Fruit fly (Drosophila melanogaster) whole organism, embryonic: Measurements from ENCODE around the gene CG7530.

Experiments
- Atf-2 ChIP-seq: fragments of 200-800 bp; sonication (Bioruptor generic); optimal IDR thresholded peaks from 2 replicates; lab custom pipeline; 2016; ENCODE audit warnings: missing biosample characterization, missing genetic modification characterization
- Awh ChIP-seq: fragments of 200-800 bp; sonication (Bioruptor generic); IDR thresholded peaks from 2 replicates; pipeline ENCODE4, ENCODE4 v1.3.6; 2022; ENCODE audit warnings: missing biosample characterization, missing genetic modification characterization
- CG10431 ChIP-seq: fragments of 200-800 bp; sonication (Bioruptor generic); optimal IDR thresholded peaks from 3 replicates; lab custom pipeline; 2018; ENCODE audit warnings: missing biosample characterization, mild to moderate bottlenecking, missing genetic modification characterization
- CG10565 ChIP-seq: fragments of 200-800 bp; sonication (Bioruptor generic); optimal IDR thresholded peaks from 3 replicates; lab custom pipeline; 2016; ENCODE audit warnings: missing biosample characterization, mild to moderate bottlenecking, missing genetic modification characterization
- CG12942 ChIP-seq: fragments of 200-800 bp; sonication (Bioruptor generic); optimal IDR thresholded peaks from 3 replicates; lab custom pipeline; 2016; ENCODE audit warnings: missing biosample characterization, missing genetic modification characterization
- CG13775 ChIP-seq: fragments of 200-800 bp; sonication (Bioruptor generic); optimal IDR thresholded peaks from 3 replicates; lab custom pipeline; 2017; ENCODE audit warnings: missing biosample characterization, mild to moderate bottlenecking, missing genetic modification characterization
- CG14050 ChIP-seq: fragments of 200-800 bp; sonication (Bioruptor generic); IDR thresholded peaks from 3 replicates; pipeline ENCODE4 v1.3.6; 2022; ENCODE audit warnings: missing biosample characterization, missing genetic modification characterization
- CG15011 ChIP-seq: fragments of 200-800 bp; sonication (Bioruptor generic); optimal IDR thresholded peaks from 3 replicates; lab custom pipeline; 2018; ENCODE audit warnings: missing biosample characterization, mild to moderate bottlenecking, missing genetic modification characterization
- CG16813 ChIP-seq: fragments of 200-800 bp; sonication (Bioruptor generic); IDR thresholded peaks from 3 replicates; pipeline ENCODE4 v1.3.6; 2022; ENCODE audit warnings: missing biosample characterization, missing genetic modification characterization; ENCODE audit not compliant: partially characterized antibody
- CG17361 ChIP-seq: fragments of 200-800 bp; sonication (Bioruptor generic); IDR thresholded peaks from 3 replicates; pipeline ENCODE4 v1.3.6; 2022; ENCODE audit warnings: missing biosample characterization, missing genetic modification characterization
- CG2199 ChIP-seq: fragments of 200-800 bp; sonication (Bioruptor generic); IDR thresholded peaks from 3 replicates; pipeline ENCODE4 v1.3.6; 2022; ENCODE audit warnings: missing biosample characterization, missing genetic modification characterization
- CG30020 ChIP-seq: fragments of 200-800 bp; optimal IDR thresholded peaks from 2 replicates; lab custom pipeline; 2019; ENCODE audit warnings: missing biosample characterization, mild to moderate bottlenecking, missing genetic modification characterization, moderate library complexity
- CG34422 ChIP-seq: fragments of 200-800 bp; sonication (Bioruptor generic); IDR thresholded peaks from 3 replicates; pipeline ENCODE4 v1.3.6; 2022; ENCODE audit warnings: missing biosample characterization, missing genetic modification characterization
- CG4282 ChIP-seq: fragments of 200-800 bp; sonication (Bioruptor generic); optimal IDR thresholded peaks from 2 replicates; lab custom pipeline; 2016; ENCODE audit warnings: missing biosample characterization, missing genetic modification characterization
- CG5245 ChIP-seq: fragments of 200-800 bp; sonication (Bioruptor generic); optimal IDR thresholded peaks from 3 replicates; lab custom pipeline; 2016; ENCODE audit warnings: missing biosample characterization, missing genetic modification characterization
- CG6254 ChIP-seq: fragments of 200-800 bp; sonication (Bioruptor generic); optimal IDR thresholded peaks from 3 replicates; lab custom pipeline; 2017; ENCODE audit warnings: mild to moderate bottlenecking, missing biosample characterization, missing genetic modification reagents, missing genetic modification characterization
- CG6272 ChIP-seq: fragments of 200-800 bp; sonication (Bioruptor generic); IDR thresholded peaks from 2 replicates; pipeline ENCODE4 v1.3.6; 2022; ENCODE audit warnings: missing biosample characterization, missing genetic modification characterization
- CG7556 ChIP-seq: fragments of 200-800 bp; sonication (Bioruptor generic); optimal IDR thresholded peaks from 2 replicates; lab custom pipeline; 2017; ENCODE audit warnings: missing biosample characterization, mild to moderate bottlenecking, missing genetic modification characterization
- CG8765 ChIP-seq: fragments of 200-800 bp; sonication (Bioruptor generic); IDR thresholded peaks from 2 replicates; pipeline ENCODE4 v1.3.6; 2022; ENCODE audit warnings: missing biosample characterization, missing genetic modification characterization
- CG9437 ChIP-seq: fragments of 200-800 bp; sonication (Bioruptor generic); optimal IDR thresholded peaks from 2 replicates; lab custom pipeline; 2018; ENCODE audit warnings: missing biosample characterization, mild to moderate bottlenecking, missing genetic modification characterization
- CG9817 ChIP-seq: fragments of 200-800 bp; sonication (Bioruptor generic); optimal IDR thresholded peaks from 2 replicates; lab custom pipeline; 2018; ENCODE audit warnings: missing biosample characterization, mild to moderate bottlenecking, missing genetic modification characterization, moderate library complexity
- Chrac-16 ChIP-seq: fragments of 200-800 bp; sonication (Bioruptor generic); optimal IDR thresholded peaks from 3 replicates; lab custom pipeline; 2016; ENCODE audit warnings: missing biosample characterization, missing genetic modification characterization
- Doc3 ChIP-seq: fragments of 200-800 bp; sonication (Bioruptor generic); IDR thresholded peaks from 3 replicates; pipeline ENCODE4 v1.3.6; 2022; ENCODE audit warnings: missing biosample characterization, missing genetic modification characterization; ENCODE audit not compliant: partially characterized antibody
- Fer1 ChIP-seq: fragments of 200-800 bp; sonication (Bioruptor generic); optimal IDR thresholded peaks from 2 replicates; lab custom pipeline; 2017; ENCODE audit warnings: missing biosample characterization, mild to moderate bottlenecking, missing genetic modification characterization
- Fer2 ChIP-seq: fragments of 200-800 bp; sonication (Bioruptor generic); optimal IDR thresholded peaks from 2 replicates; lab custom pipeline; 2018; ENCODE audit warnings: missing biosample characterization, mild to moderate bottlenecking, missing genetic modification characterization, moderate library complexity
- HLH4C ChIP-seq: fragments of 200-800 bp; sonication (Bioruptor generic); IDR thresholded peaks from 3 replicates; pipeline ENCODE4 v1.3.6; 2022; ENCODE audit warnings: missing biosample characterization, missing genetic modification characterization; ENCODE audit not compliant: partially characterized antibody
- MBD-R2 ChIP-seq: fragments of 200-800 bp; sonication (Bioruptor generic); IDR thresholded peaks from 2 replicates; pipeline ENCODE4 v1.3.6; 2022; ENCODE audit warnings: missing biosample characterization, missing genetic modification characterization
- NK7.1 ChIP-seq: fragments of 200-800 bp; sonication (Bioruptor generic); optimal IDR thresholded peaks from 3 replicates; lab custom pipeline; 2016; ENCODE audit warnings: missing biosample characterization, missing genetic modification characterization
- Neu2 ChIP-seq: fragments of 200-800 bp; sonication (Bioruptor generic); optimal IDR thresholded peaks from 3 replicates; lab custom pipeline; 2016; ENCODE audit warnings: missing biosample characterization, missing genetic modification characterization, borderline replicate concordance
- Optix ChIP-seq: fragments of 200-800 bp; sonication (Bioruptor generic); IDR thresholded peaks from 3 replicates; pipeline ENCODE4 v1.3.6; 2022; ENCODE audit warnings: missing biosample characterization, missing genetic modification characterization
- Sry-δ ChIP-seq: fragments of 200-800 bp; sonication (Bioruptor generic); optimal IDR thresholded peaks from 2 replicates; lab custom pipeline; 2016; ENCODE audit warnings: missing biosample characterization, missing genetic modification characterization
- Ssrp ChIP-seq: fragments of 200-800 bp; sonication (Bioruptor generic); optimal IDR thresholded peaks from 2 replicates; lab custom pipeline; 2018; ENCODE audit warnings: missing biosample characterization, mild to moderate bottlenecking, missing genetic modification characterization, moderate library complexity
- Vsx1 ChIP-seq: fragments of 200-800 bp; sonication (Bioruptor generic); optimal IDR thresholded peaks from 2 replicates; lab custom pipeline; 2017; ENCODE audit warnings: missing biosample characterization, mild to moderate bottlenecking, missing genetic modification characterization, missing genetic modification reagents
- YL-1 ChIP-seq: fragments of 200-800 bp; sonication (Bioruptor generic); optimal IDR thresholded peaks from 3 replicates; lab custom pipeline; 2017; ENCODE audit warnings: missing biosample characterization, mild to moderate bottlenecking, missing genetic modification characterization
- aop ChIP-seq: fragments of 200-800 bp; sonication (Bioruptor generic); IDR thresholded peaks from 2 replicates; pipeline ENCODE4 v1.3.6; 2022; ENCODE audit warnings: missing biosample characterization, missing genetic modification characterization
- bigmax ChIP-seq: fragments of 200-800 bp; sonication (Bioruptor generic); optimal IDR thresholded peaks from 2 replicates; lab custom pipeline; 2018; ENCODE audit warnings: missing biosample characterization, mild to moderate bottlenecking, missing genetic modification characterization
- btn ChIP-seq: fragments of 200-800 bp; sonication (Bioruptor generic); optimal IDR thresholded peaks from 2 replicates; lab custom pipeline; 2016; ENCODE audit warnings: missing biosample characterization, missing genetic modification characterization
- dmrt11E ChIP-seq: fragments of 200-800 bp; sonication (Bioruptor generic); optimal IDR thresholded peaks from 3 replicates; lab custom pipeline; 2018; ENCODE audit warnings: missing biosample characterization, mild to moderate bottlenecking, missing genetic modification characterization, moderate library complexity
- dysf ChIP-seq: fragments of 200-800 bp; sonication (Bioruptor generic); IDR thresholded peaks from 3 replicates; pipeline ENCODE4 v1.3.6; 2022; ENCODE audit warnings: missing biosample characterization, missing genetic modification characterization
- ftz-f1 ChIP-seq: fragments of 200-800 bp; sonication (Bioruptor generic); optimal IDR thresholded peaks from 2 replicates; lab custom pipeline; 2016; ENCODE audit warnings: missing biosample characterization, missing genetic modification characterization
- gcm ChIP-seq: fragments of 200-800 bp; sonication (Bioruptor generic); optimal IDR thresholded peaks from 2 replicates; lab custom pipeline; 2019; ENCODE audit warnings: missing biosample characterization, mild to moderate bottlenecking, missing genetic modification characterization, moderate library complexity
- hb ChIP-seq: fragments of 200-800 bp; sonication (Bioruptor generic); IDR thresholded peaks from 3 replicates; pipeline ENCODE4 v1.3.6; 2022; ENCODE audit warnings: missing biosample characterization, missing genetic modification characterization; ENCODE audit not compliant: partially characterized antibody
- her ChIP-seq: fragments of 200-800 bp; sonication (Bioruptor generic); optimal IDR thresholded peaks from 2 replicates; lab custom pipeline; 2016; ENCODE audit warnings: missing biosample characterization, missing genetic modification characterization
- nerfin-1 ChIP-seq: fragments of 200-800 bp; sonication (Bioruptor generic); optimal IDR thresholded peaks from 3 replicates; lab custom pipeline; 2019; ENCODE audit warnings: missing biosample characterization, mild to moderate bottlenecking, missing genetic modification characterization, moderate library complexity
- rib ChIP-seq: fragments of 200-800 bp; sonication (Bioruptor generic); IDR thresholded peaks from 2 replicates; pipeline ENCODE4 v1.3.6; 2022; ENCODE audit warnings: missing biosample characterization, missing genetic modification characterization
- sna ChIP-seq: fragments of 200-800 bp; sonication (Bioruptor generic); IDR thresholded peaks from 2 replicates; pipeline ENCODE4 v1.3.6; 2022; ENCODE audit warnings: missing biosample characterization, missing genetic modification characterization; ENCODE audit not compliant: partially characterized antibody
- sr ChIP-seq: fragments of 200-800 bp; sonication (Bioruptor generic); IDR thresholded peaks from 3 replicates; pipeline ENCODE4 v1.3.6; 2022; ENCODE audit warnings: missing biosample characterization, missing genetic modification characterization
- tap ChIP-seq: fragments of 200-800 bp; optimal IDR thresholded peaks from 3 replicates; lab custom pipeline; 2019; ENCODE audit warnings: missing biosample characterization, mild to moderate bottlenecking, missing genetic modification characterization, moderate library complexity
- vnd ChIP-seq: fragments of 200-800 bp; sonication (Bioruptor generic); IDR thresholded peaks from 3 replicates; pipeline ENCODE4 v1.3.6; 2022; ENCODE audit warnings: missing biosample characterization, missing genetic modification characterization; ENCODE audit not compliant: partially characterized antibody

The CG7530 gene

DNA sequence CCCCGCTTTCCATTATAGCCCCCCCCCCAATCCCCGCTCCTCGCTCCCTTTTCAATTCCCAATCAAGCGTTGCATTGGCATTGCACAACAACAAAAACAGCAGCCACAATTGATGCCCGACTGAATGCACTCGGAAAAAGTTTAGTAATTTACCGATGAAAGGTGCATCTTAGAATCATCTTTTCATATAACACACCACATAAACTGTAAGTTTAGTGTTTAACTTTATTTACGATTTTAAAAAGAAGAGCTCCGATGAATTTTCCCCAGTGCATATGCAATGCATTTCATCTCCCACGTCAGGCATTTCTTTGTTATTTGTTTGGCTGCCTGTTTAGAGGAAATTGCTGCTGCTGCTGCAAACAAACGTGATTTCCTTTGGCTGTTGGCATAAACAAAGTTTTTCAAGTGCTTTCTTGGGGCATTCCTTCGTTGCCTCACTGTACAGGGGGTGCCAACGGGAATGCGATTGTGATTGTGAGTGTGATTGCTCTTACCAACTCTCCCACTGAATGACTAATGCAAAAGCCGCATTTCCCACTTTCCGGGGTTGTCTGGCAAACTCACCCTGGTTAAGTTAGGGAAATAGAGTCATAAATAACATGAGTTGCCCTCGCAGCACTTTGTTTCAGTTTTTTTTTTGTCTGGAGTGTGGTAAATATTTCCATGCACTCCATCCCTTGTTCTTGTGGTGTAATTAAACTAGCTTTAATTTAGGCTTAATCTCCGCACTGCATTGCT, 38.9 kb downstream of the CG7530 start (continued):
- TF ChIP-seq CG15011 (GFP tag; lab: Kevin White, UChicago), result no peak
- no peak; the same call in 1 of the 2 replicates for TF ChIP-seq aop (GFP tag; lab: Robert Waterston, UW)
- TF ChIP-seq CG7556 (GFP tag; lab: Kevin White, UChicago), result peak; percentile 55
- peak; percentile 45 for TF ChIP-seq CG13775 (GFP tag; lab: Kevin White, UChicago)
- TF ChIP-seq vnd (GFP tag; lab: Robert Waterston, UW), result no peak
- TF ChIP-seq gcm (GFP tag; lab: Kevin White, UChicago), result peak; percentile 60
- TF ChIP-seq bigmax (GFP tag; lab: Kevin White, UChicago), result no peak
- TF ChIP-seq CG2199 (GFP tag; lab: Robert Waterston, UW), result peak; percentile 78; the same call in 2 of the 3 replicates
- no peak for TF ChIP-seq CG14050 (GFP tag; lab: Robert Waterston, UW)
- 0 out of 3 replicates have a peak, but pooled peaks have one; percentile 50 for TF ChIP-seq CG34422 (GFP tag; lab: Robert Waterston, UW)
- TF ChIP-seq sr, result no peak; the same call in 2 of the 3 replicates
- peak; percentile 82 for TF ChIP-seq CG6254 (GFP tag; lab: Kevin White, UChicago)
- peak; percentile 3 for TF ChIP-seq her (GFP tag; lab: Kevin White, UChicago)
- TF ChIP-seq Fer2 (tag; lab: Kevin White, UChicago), result no peak
- TF ChIP-seq nerfin-1, result peak; percentile 77
- TF ChIP-seq CG4282 (GFP tag; lab: Kevin White, UChicago), result no peak
- TF ChIP-seq CG10431 (GFP tag; lab: Kevin White, UChicago), result peak; percentile 22
- no peak for TF ChIP-seq Doc3
- no peak for TF ChIP-seq rib
- peak; percentile 70; the same call in 1 of the 3 replicates for TF ChIP-seq Optix (GFP tag; lab: Robert Waterston, UW)
- peak; percentile 16 for TF ChIP-seq CG30020 (tag; lab: Kevin White, UChicago)
- TF ChIP-seq CG6272 (GFP tag; lab: Robert Waterston, UW), result peak; percentile 39; the same call in 1 of the 2 replicates
- peak; percentile 60 for TF ChIP-seq Atf-2 (GFP tag; lab: Kevin White, UChicago)
- no peak for TF ChIP-seq CG9437 (GFP tag; lab: Kevin White, UChicago)
- TF ChIP-seq dysf (GFP tag; lab: Robert Waterston, UW), result peak; percentile 24; the same call in 1 of the 3 replicates
- peak; percentile 73 for TF ChIP-seq Ssrp
- peak; percentile 63; the same call in 2 of the 3 replicates for TF ChIP-seq CG17361 (GFP tag; lab: Robert Waterston, UW)
- no peak for TF ChIP-seq Vsx1 (GFP tag; lab: Kevin White, UChicago)
- TF ChIP-seq Sry-δ (GFP tag; lab: Kevin White, UChicago), result peak; percentile 13
- no peak for TF ChIP-seq Neu2 (GFP tag; lab: Kevin White, UChicago)
- TF ChIP-seq NK7.1, result peak; percentile 36
- TF ChIP-seq hb (GFP tag; lab: Robert Waterston, UW), result no peak
- no peak for TF ChIP-seq CG9817 (tag; lab: Kevin White, UChicago)
- no peak for TF ChIP-seq MBD-R2 (GFP tag; lab: Robert Waterston, UW)
- peak; percentile 66 for TF ChIP-seq Awh
- TF ChIP-seq CG10565 (GFP tag; lab: Kevin White, UChicago), result no peak
- no peak for TF ChIP-seq CG12942 (GFP tag; lab: Kevin White, UChicago)
- peak; percentile 87 for TF ChIP-seq dmrt11E (tag; lab: Kevin White, UChicago)
- no peak for TF ChIP-seq YL-1 (GFP tag; lab: Kevin White, UChicago)
- no peak for TF ChIP-seq CG16813 (GFP tag; lab: Robert Waterston, UW)
- TF ChIP-seq CG8765 (GFP tag; lab: Robert Waterston, UW), result peak; percentile 32; the same call in 1 of the 2 replicates
- peak; percentile 61 for TF ChIP-seq btn
- no peak for TF ChIP-seq HLH4C
- no peak for TF ChIP-seq Fer1
- TF ChIP-seq Chrac-16 (GFP tag; lab: Kevin White, UChicago), result peak; percentile 60
- TF ChIP-seq ftz-f1 (GFP tag; lab: Kevin White, UChicago), result no peak
- peak; percentile 70 for TF ChIP-seq CG5245
- no peak for TF ChIP-seq sna (GFP tag; lab: Robert Waterston, UW)
- TF ChIP-seq tap (tag; lab: Kevin White, UChicago), result peak; percentile 57
